Fruit fly (Drosophila melanogaster): ENCODE data around the gene G9a.

G9a gene

DNA sequence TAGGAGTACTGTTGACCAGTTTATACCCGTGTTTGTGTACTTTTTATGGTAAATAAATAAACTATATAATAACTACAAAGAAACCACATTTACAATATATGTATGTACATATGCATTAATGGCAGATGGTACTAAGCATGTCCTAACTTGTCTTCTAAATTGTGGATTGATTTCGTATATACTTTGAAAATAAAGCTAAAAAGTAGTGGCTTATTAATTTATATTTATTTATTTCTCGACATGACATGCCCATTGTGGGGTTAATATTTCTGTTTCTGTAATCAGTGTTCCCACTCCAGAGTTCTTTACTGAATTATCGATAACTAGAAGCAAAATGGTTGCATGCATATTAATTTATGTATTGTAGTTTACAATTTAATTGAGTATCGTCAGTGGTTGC, 9.6 kb downstream of the G9a start, which contains the start of gene cin (continued):
- peak; percentile 9 for TF ChIP-seq CG1602 (GFP tag; optimal IDR thresholded peaks at IDR 0.05)
- no peak for TF ChIP-seq btn (GFP tag; optimal IDR thresholded peaks at IDR 0.05)
- TF ChIP-seq luna (GFP tag; optimal IDR thresholded peaks at IDR 0.05), result no peak
- peak in 1 of 2 experiments; percentile 73 for TF ChIP-seq eve (GFP tag; optimal IDR thresholded peaks at IDR 0.05)
- TF ChIP-seq vfl (GFP tag; optimal IDR thresholded peaks at IDR 0.05), result no peak
- TF ChIP-seq CG10654 (GFP tag; optimal IDR thresholded peaks at IDR 0.05), result no peak
- TF ChIP-seq CG13624 (GFP tag; optimal IDR thresholded peaks at IDR 0.05), result no peak
- no peak for TF ChIP-seq ato (GFP tag; IDR thresholded peaks at IDR 0.05; ENCODE audit: partially characterized antibody)
- TF ChIP-seq CG1792 (GFP tag; optimal IDR thresholded peaks at IDR 0.05), result no peak
- TF ChIP-seq CG4360 (GFP tag; IDR thresholded peaks at IDR 0.05), result no peak
- no peak for TF ChIP-seq lov (optimal IDR thresholded peaks at IDR 0.05)
- TF ChIP-seq lov (GFP tag; IDR thresholded peaks at IDR 0.05), result no peak
- peak; percentile 46 for TF ChIP-seq CG7556 (GFP tag; optimal IDR thresholded peaks at IDR 0.05)
- peak; percentile 24 for TF ChIP-seq Max (GFP tag; optimal IDR thresholded peaks at IDR 0.05)
- no peak for TF ChIP-seq CG11695 (GFP tag; IDR thresholded peaks at IDR 0.05)
- no peak for TF ChIP-seq HLH54F (GFP tag; optimal IDR thresholded peaks at IDR 0.05)
- TF ChIP-seq cas (GFP tag; IDR thresholded peaks at IDR 0.05), result no peak
- no peak for TF ChIP-seq CG16863 (GFP tag; optimal IDR thresholded peaks at IDR 0.05)
- TF ChIP-seq gro (GFP tag; optimal IDR thresholded peaks at IDR 0.05), result no peak
- peak; percentile 35 for TF ChIP-seq CG4424 (GFP tag; optimal IDR thresholded peaks at IDR 0.05)
- no peak for TF ChIP-seq Bgb (GFP tag; IDR thresholded peaks at IDR 0.05; ENCODE audit: partially characterized antibody)
- no peak for TF ChIP-seq hth (optimal IDR thresholded peaks at IDR 0.05)
- TF ChIP-seq Hr3 (GFP tag; optimal IDR thresholded peaks at IDR 0.05), result peak; percentile 7
- TF ChIP-seq gt (GFP tag; IDR thresholded peaks at IDR 0.05), result no peak
- no peak for TF ChIP-seq en (GFP tag; optimal IDR thresholded peaks at IDR 0.05)
- no peak for TF ChIP-seq CG9609 (GFP tag; optimal IDR thresholded peaks at IDR 0.05)
- no peak for TF ChIP-seq ERR (GFP tag; optimal IDR thresholded peaks at IDR 0.05)
- TF ChIP-seq Hr51 (GFP tag; optimal IDR thresholded peaks at IDR 0.05), result no peak
- no peak for TF ChIP-seq CG2199 (GFP tag; IDR thresholded peaks at IDR 0.05)
- peak; percentile 75 for TF ChIP-seq CG18262 (tag; optimal IDR thresholded peaks at IDR 0.05)
- TF ChIP-seq caup (GFP tag; optimal IDR thresholded peaks at IDR 0.05; ENCODE audit: severe bottlenecking), result peak; percentile 22
- TF ChIP-seq CG11723 (GFP tag; optimal IDR thresholded peaks at IDR 0.05), result no peak
- TF ChIP-seq jigr1 (GFP tag; IDR thresholded peaks at IDR 0.05), result no peak
- no peak for TF ChIP-seq CG32532 (GFP tag; IDR thresholded peaks at IDR 0.05)
- no peak for TF ChIP-seq otp (GFP tag; IDR thresholded peaks at IDR 0.05)
- peak; percentile 5 for TF ChIP-seq gcm (GFP tag; optimal IDR thresholded peaks at IDR 0.05)
- no peak for TF ChIP-seq her (GFP tag; optimal IDR thresholded peaks at IDR 0.05)
- TF ChIP-seq pan (optimal IDR thresholded peaks at IDR 0.05), result no peak
- TF ChIP-seq pan (GFP tag; optimal IDR thresholded peaks at IDR 0.05 in 1 of 2, IDR thresholded peaks at IDR 0.05 in 1 of 2), result peak in 1 of 2 experiments; percentile 26
- TF ChIP-seq Dref (GFP tag; IDR thresholded peaks at IDR 0.05), result peak; percentile 58
- peak; percentile 21 for TF ChIP-seq CG13296 (GFP tag; optimal IDR thresholded peaks at IDR 0.05)
- no peak for TF ChIP-seq E2f1 (GFP tag; IDR thresholded peaks at IDR 0.05)
- TF ChIP-seq CG17829 (tag; optimal IDR thresholded peaks at IDR 0.05), result peak; percentile 38
- TF ChIP-seq CG18619 (GFP tag; optimal IDR thresholded peaks at IDR 0.05), result no peak
- no peak for TF ChIP-seq cwo (GFP tag; optimal IDR thresholded peaks at IDR 0.05)
- TF ChIP-seq CG13287 (GFP tag; IDR thresholded peaks at IDR 0.05; ENCODE audit: partially characterized antibody), result no peak
- no peak for TF ChIP-seq wor (GFP tag; IDR thresholded peaks at IDR 0.05)
- TF ChIP-seq Pdp1 (GFP tag; optimal IDR thresholded peaks at IDR 0.05), result peak in 1 of 2 experiments; percentile 32
- no peak for TF ChIP-seq CG6683 (GFP tag; optimal IDR thresholded peaks at IDR 0.05)
- TF ChIP-seq CG12071 (GFP tag; optimal IDR thresholded peaks at IDR 0.05), result no peak
- no peak for TF ChIP-seq CG10366 (GFP tag; IDR thresholded peaks at IDR 0.05)
- peak; percentile 51 for TF ChIP-seq CG8924 (tag; optimal IDR thresholded peaks at IDR 0.05)
- TF ChIP-seq cato (GFP tag; optimal IDR thresholded peaks at IDR 0.05; ENCODE audit: borderline replicate concordance), result no peak
